Worm (Caenorhabditis elegans) whole organism, L1 larva: ENCODE results near the gene srxa-11.

Experiments
- C04F5.9 ChIP-seq: sonication (generic microtip); optimal IDR thresholded peaks from 2 replicates; lab custom pipeline; 2016; ENCODE audit warnings: missing genetic modification characterization, missing compliant biosample characterization
- alr-1 ChIP-seq: fragments of 200-800 bp; sonication (Bioruptor generic); optimal IDR thresholded peaks from 2 replicates; lab custom pipeline; 2018; ENCODE audit warnings: borderline replicate concordance, mild to moderate bottlenecking, missing genetic modification characterization, missing compliant biosample characterization
- aly-2 ChIP-seq: fragments of 150-350 bp; optimal IDR thresholded peaks from 2 replicates; lab custom pipeline; 2014; ENCODE audit warnings: missing biosample characterization, missing genetic modification characterization
- ama-1 ChIP-seq: fragments of 150-350 bp; optimal IDR thresholded peaks from 2 replicates; lab custom pipeline; 2014
- ceh-63 ChIP-seq: fragments of 200-800 bp; sonication (Bioruptor generic); optimal IDR thresholded peaks from 2 replicates; lab custom pipeline; 2018; ENCODE audit warnings: mild to moderate bottlenecking, missing genetic modification characterization, missing compliant biosample characterization
- ceh-8 ChIP-seq: fragments of 200-800 bp; sonication (Bioruptor generic); optimal IDR thresholded peaks from 2 replicates; lab custom pipeline; 2018; ENCODE audit warnings: mild to moderate bottlenecking, missing genetic modification characterization, moderate library complexity, missing compliant biosample characterization
- ceh-88 ChIP-seq: fragments of 200-800 bp; sonication (Bioruptor generic); IDR thresholded peaks from 2 replicates; pipeline ENCODE4 v1.3.6; 2022; ENCODE audit warnings: missing genetic modification characterization, missing compliant biosample characterization
- ceh-90 ChIP-seq: sonication (generic microtip); optimal IDR thresholded peaks from 2 replicates; lab custom pipeline; 2016; ENCODE audit warnings: missing genetic modification characterization, missing compliant biosample characterization
- dpl-1 ChIP-seq, 3 experiments: fragments of 150-350 bp in 2 of 3; sonication (generic microtip) in 1 of 3; optimal IDR thresholded peaks; 2 replicates each; lab custom pipeline; 2014 to 2017; ENCODE audit warnings: missing biosample characterization in 3 of 3, missing genetic modification characterization in 3 of 3, missing genetic modification reagents in 3 of 3
- efl-1 ChIP-seq, 4 experiments: fragments of 150-350 bp; optimal IDR thresholded peaks in 3 of 4; peaks in 1 of 4; 1 replicate in 1 of 4; 2 replicates in 3 of 4; lab custom pipeline; 2014; ENCODE audit warnings: missing biosample characterization in 2 of 4, missing genetic modification characterization in 2 of 4, missing genetic modification reagents in 2 of 4
- efl-3 ChIP-seq: fragments of 200-800 bp; sonication (Bioruptor generic); optimal IDR thresholded peaks from 2 replicates; lab custom pipeline; 2018; ENCODE audit warnings: mild to moderate bottlenecking, missing genetic modification characterization, missing compliant biosample characterization
- egl-27 ChIP-seq, 2 experiments: fragments of 150-350 bp in 1 of 2; sonication (generic microtip); optimal IDR thresholded peaks; 3 replicates each; lab custom pipeline; 2017 to 2018; ENCODE audit warnings: missing biosample characterization in 2 of 2, missing genetic modification characterization in 2 of 2, missing genetic modification reagents in 2 of 2
- elt-2 ChIP-seq: sonication (generic microtip); optimal IDR thresholded peaks from 2 replicates; lab custom pipeline; 2016; ENCODE audit warnings: missing genetic modification characterization, mild to moderate bottlenecking, inconsistent platforms, missing compliant biosample characterization, missing genetic modification reagents
- elt-3 ChIP-seq, 6 experiments: fragments of 150-350 bp in 1 of 6; sonication (generic microtip); optimal IDR thresholded peaks; 2 replicates each; lab custom pipeline; 2017 to 2018; ENCODE audit warnings: missing biosample characterization in 6 of 6, missing genetic modification characterization in 6 of 6, inconsistent platforms in 1 of 6
- ets-5 ChIP-seq: fragments of 200-800 bp; sonication (Bioruptor generic); IDR thresholded peaks from 2 replicates; pipeline ENCODE4 v1.3.6; 2022; ENCODE audit warnings: missing genetic modification characterization, missing compliant biosample characterization
- fkh-8 ChIP-seq: sonication (generic microtip); optimal IDR thresholded peaks from 2 replicates; lab custom pipeline; 2016; ENCODE audit warnings: mild to moderate bottlenecking, missing genetic modification characterization, missing compliant biosample characterization
- hpl-2 ChIP-seq: fragments of 150-350 bp; optimal IDR thresholded peaks from 2 replicates; lab custom pipeline; 2014; ENCODE audit warnings: missing biosample characterization, missing genetic modification reagents, missing genetic modification characterization
- irx-1 ChIP-seq: sonication (generic microtip); optimal IDR thresholded peaks from 2 replicates; lab custom pipeline; 2016; ENCODE audit warnings: missing genetic modification characterization, missing compliant biosample characterization
- isw-1 ChIP-seq: fragments of 200-800 bp; sonication (Bioruptor generic); IDR thresholded peaks from 2 replicates; pipeline ENCODE4 v1.3.6; 2022; ENCODE audit warnings: missing genetic modification characterization, missing compliant biosample characterization
- jun-1 ChIP-seq: fragments of 150-350 bp; optimal IDR thresholded peaks from 2 replicates; lab custom pipeline; 2014; ENCODE audit warnings: missing biosample characterization, missing genetic modification reagents, missing genetic modification characterization
- lin-13 ChIP-seq: fragments of 150-350 bp; optimal IDR thresholded peaks from 2 replicates; lab custom pipeline; 2014; ENCODE audit warnings: missing biosample characterization, missing genetic modification reagents, missing genetic modification characterization
- lin-14 ChIP-seq: fragments of 200-800 bp; sonication (Bioruptor generic); optimal IDR thresholded peaks from 2 replicates; lab custom pipeline; 2018; ENCODE audit warnings: mild to moderate bottlenecking, missing genetic modification characterization, moderate library complexity, missing compliant biosample characterization
- lin-15B ChIP-seq: fragments of 150-350 bp; sonication (generic microtip); optimal IDR thresholded peaks from 3 replicates; lab custom pipeline; 2014; ENCODE audit warnings: missing biosample characterization, missing genetic modification characterization
- lin-39 ChIP-seq: fragments of 150-350 bp; optimal IDR thresholded peaks from 2 replicates; lab custom pipeline; 2014; ENCODE audit warnings: missing biosample characterization, missing genetic modification reagents, missing genetic modification characterization
- lir-3 ChIP-seq: sonication (generic microtip); optimal IDR thresholded peaks from 2 replicates; lab custom pipeline; 2016; ENCODE audit warnings: mild to moderate bottlenecking, missing genetic modification characterization, moderate library complexity, missing compliant biosample characterization; ENCODE audit not compliant: poor library complexity
- nhr-12 ChIP-seq: sonication (generic microtip); optimal IDR thresholded peaks from 2 replicates; lab custom pipeline; 2017; ENCODE audit warnings: missing biosample characterization, missing genetic modification characterization
- nhr-19 ChIP-seq: fragments of 200-800 bp; sonication (Bioruptor generic); conservative IDR thresholded peaks from 2 replicates; pipeline ENCODE4 v1.3.6; 2022; ENCODE audit warnings: missing genetic modification characterization, missing compliant biosample characterization
- nhr-47 ChIP-seq: sonication (generic microtip); optimal IDR thresholded peaks from 2 replicates; lab custom pipeline; 2016; ENCODE audit warnings: mild to moderate bottlenecking, missing genetic modification characterization, moderate library complexity, missing compliant biosample characterization
- nhr-71 ChIP-seq: sonication (generic microtip); optimal IDR thresholded peaks from 2 replicates; lab custom pipeline; 2016; ENCODE audit warnings: mild to moderate bottlenecking, missing genetic modification characterization, moderate library complexity, missing compliant biosample characterization
- nhr-84 ChIP-seq: sonication (generic microtip); optimal IDR thresholded peaks from 2 replicates; lab custom pipeline; 2017; ENCODE audit warnings: missing biosample characterization, missing genetic modification characterization
- nhr-85 ChIP-seq: sonication (generic microtip); peaks from one replicate; lab custom pipeline; 2016; ENCODE audit warnings: missing genetic modification characterization, inconsistent platforms, missing compliant biosample characterization
- nhr-90 ChIP-seq: sonication (generic microtip); optimal IDR thresholded peaks from 2 replicates; lab custom pipeline; 2016; ENCODE audit warnings: mild to moderate bottlenecking, missing genetic modification characterization, missing compliant biosample characterization; ENCODE audit not compliant: poor library complexity
- pag-3 ChIP-seq: sonication (generic microtip); optimal IDR thresholded peaks from 2 replicates; lab custom pipeline; 2017; ENCODE audit warnings: missing genetic modification characterization, mild to moderate bottlenecking, missing compliant biosample characterization, antibody characterized with exemption, borderline replicate concordance; ENCODE audit not compliant: insufficient read depth
- pax-3 ChIP-seq: fragments of 200-800 bp; sonication (Bioruptor generic); optimal IDR thresholded peaks from 2 replicates; lab custom pipeline; 2018; ENCODE audit warnings: mild to moderate bottlenecking, missing genetic modification characterization, moderate library complexity, missing compliant biosample characterization
- skn-1 ChIP-seq: fragments of 150-350 bp; optimal IDR thresholded peaks from 2 replicates; lab custom pipeline; 2014; ENCODE audit warnings: missing biosample characterization, missing genetic modification characterization
- snpc-4 ChIP-seq: fragments of 150-350 bp; optimal IDR thresholded peaks from 2 replicates; lab custom pipeline; 2014; ENCODE audit warnings: missing biosample characterization, missing genetic modification characterization
- sox-4 ChIP-seq: sonication (generic microtip); optimal IDR thresholded peaks from 2 replicates; lab custom pipeline; 2016; ENCODE audit warnings: missing genetic modification characterization, missing compliant biosample characterization
- sptf-1 ChIP-seq: fragments of 150-350 bp; optimal IDR thresholded peaks from 2 replicates; lab custom pipeline; 2014; ENCODE audit warnings: missing biosample characterization, missing genetic modification characterization
- tbx-2 ChIP-seq: sonication (generic microtip); optimal IDR thresholded peaks from 2 replicates; lab custom pipeline; 2016; ENCODE audit warnings: missing genetic modification characterization, missing compliant biosample characterization
- unc-130 ChIP-seq: fragments of 150-350 bp; optimal IDR thresholded peaks from 2 replicates; lab custom pipeline; 2017; ENCODE audit warnings: missing biosample characterization, missing genetic modification characterization, inconsistent platforms
- unc-30 ChIP-seq: sonication (generic microtip); optimal IDR thresholded peaks from 2 replicates; lab custom pipeline; 2017; ENCODE audit warnings: missing biosample characterization, missing genetic modification characterization
- unc-62 ChIP-seq: fragments of 150-350 bp; optimal IDR thresholded peaks from 2 replicates; lab custom pipeline; 2014; ENCODE audit warnings: missing biosample characterization, missing genetic modification reagents, missing genetic modification characterization
- unc-98 ChIP-seq: fragments of 200-800 bp; sonication (Bioruptor generic); IDR thresholded peaks from 2 replicates; pipeline ENCODE4 v1.3.6; 2022; ENCODE audit warnings: missing genetic modification characterization, missing compliant biosample characterization
- zip-4 ChIP-seq: fragments of 200-800 bp; sonication (Bioruptor generic); optimal IDR thresholded peaks from 2 replicates; lab custom pipeline; 2018; ENCODE audit warnings: mild to moderate bottlenecking, missing genetic modification characterization, moderate library complexity, missing compliant biosample characterization
- ztf-4 ChIP-seq: fragments of 150-350 bp; optimal IDR thresholded peaks from 2 replicates; lab custom pipeline; 2014; ENCODE audit warnings: missing biosample characterization, missing genetic modification characterization

The srxa-11 gene

ce11 chrV:13908120-13908915 is 15.6 kb upstream of the srxa-11 start:
- no peak for TF ChIP-seq lin-39 (tag; lab: Kevin White, UChicago)
- peak; percentile 61 for TF ChIP-seq pax-3 (tag; lab: Kevin White, UChicago)
- TF ChIP-seq ceh-88 (GFP tag; lab: Robert Waterston, UW): peak; percentile 9
- TF ChIP-seq elt-3 (tag; optimal IDR thresholded peaks at IDR 0.05; lab: Kevin White, UChicago): peak in 1 of 6 experiments; percentile 6
- peak; percentile 39 for TF ChIP-seq nhr-85 (tag; lab: Kevin White, UChicago)
- peak; percentile 9 for TF ChIP-seq elt-2
- peak; percentile 17 for TF ChIP-seq lir-3 (tag; lab: Kevin White, UChicago)
- peak; percentile 12 for TF ChIP-seq ama-1 (lab: Kevin White, UChicago)
- peak; percentile 17 for TF ChIP-seq nhr-71 (tag; lab: Kevin White, UChicago)
- TF ChIP-seq ceh-90 (tag; lab: Kevin White, UChicago): no peak
- TF ChIP-seq, all 84 proteins: peak for 8

ce11 chrV:13908916-13909176 is 15.1 kb upstream of the srxa-11 start, which contains the start of gene C06B3.6:
Gene C06B3.6, minus strand, starts transcription at chrV:13908967.
- TF ChIP-seq skn-1 (tag; lab: Kevin White, UChicago): no peak
- peak; percentile 1; the same call in 1 of the 2 replicates for TF ChIP-seq ceh-88 (GFP tag; lab: Robert Waterston, UW)
- no peak for TF ChIP-seq dpl-1 (GFP tag; optimal IDR thresholded peaks at IDR 0.05; lab: Kevin White, UChicago)
- TF ChIP-seq snpc-4 (tag; lab: Kevin White, UChicago): no peak
- no peak for TF ChIP-seq jun-1
- TF ChIP-seq nhr-84 (tag; lab: Kevin White, UChicago): no peak

ce11 chrV:13909400-13909799 is 14.6 kb upstream of the srxa-11 start, which contains the start of gene C06B3.7:
Gene C06B3.7, plus strand, starts transcription at chrV:13909686.
- TF ChIP-seq ceh-63 (GFP tag; lab: Kevin White, UChicago) (no peak), snpc-4 (tag; lab: Kevin White, UChicago) (peak; percentile 44), fkh-8 (tag; lab: Kevin White, UChicago) (peak; percentile 90), dpl-1 (GFP tag; optimal IDR thresholded peaks at IDR 0.05; lab: Kevin White, UChicago) (peak; percentile 45 to 54 (median 52)), nhr-90 (tag; lab: Kevin White, UChicago) (peak; percentile 83), ets-5 (no peak), efl-3 (GFP tag; lab: Kevin White, UChicago) (no peak), C04F5.9 (tag; lab: Kevin White, UChicago) (peak; percentile 55), jun-1 (peak; percentile 73), hpl-2 (GFP tag; lab: Kevin White, UChicago) (no peak), ama-1 (lab: Kevin White, UChicago) (peak; percentile 66), unc-62 (GFP tag; lab: Kevin White, UChicago) (no peak), nhr-12 (tag; lab: Kevin White, UChicago) (no peak), sptf-1 (tag; lab: Kevin White, UChicago) (no peak), lin-15B (tag; lab: Kevin White, UChicago) (no peak), zip-4 (GFP tag; lab: Kevin White, UChicago) (peak; percentile 98), ztf-4 (tag; lab: Kevin White, UChicago) (peak; percentile 81), nhr-19 (GFP tag; lab: Robert Waterston, UW) (peak; percentile 96), alr-1 (no peak), unc-30 (tag; lab: Kevin White, UChicago) (no peak), egl-27 (tag; optimal IDR thresholded peaks at IDR 0.05; lab: Kevin White, UChicago) (no peak), irx-1 (tag; lab: Kevin White, UChicago) (peak; percentile 63), pag-3 (tag; lab: Kevin White, UChicago) (no peak), sox-4 (tag; lab: Kevin White, UChicago) (peak; percentile 61), ceh-8 (no peak), isw-1 (GFP tag; lab: Robert Waterston, UW) (peak; percentile 16; the same call in 1 of the 2 replicates), efl-1 (optimal IDR thresholded peaks at IDR 0.05; lab: Kevin White, UChicago) (peak; percentile 36 to 54), efl-1 (GFP tag; optimal IDR thresholded peaks at IDR 0.05 in 1 of 2; lab: Kevin White, UChicago) (peak; percentile 26 to 87), nhr-71 (tag; lab: Kevin White, UChicago) (peak; percentile 97), lin-13 (GFP tag; lab: Kevin White, UChicago) (peak; percentile 78), nhr-47 (tag; lab: Kevin White, UChicago) (peak; percentile 83), aly-2 (no peak), nhr-84 (tag; lab: Kevin White, UChicago) (no peak), unc-130 (tag; lab: Kevin White, UChicago) (peak; percentile 96), lin-14 (GFP tag; lab: Kevin White, UChicago) (peak; percentile 95), tbx-2 (peak; percentile 75), unc-98 (no peak)
